Worm (Caenorhabditis elegans) whole organism, L2 larva: ENCODE data around the gene rga-3.

Experiments used
- C34F6.9 ChIP-seq: fragments of 150-350 bp; optimal IDR thresholded peaks from 2 replicates; lab custom pipeline; 2014; ENCODE audit warnings: missing biosample characterization, missing genetic modification characterization
- R02D3.7 ChIP-seq: fragments of 150-350 bp; optimal IDR thresholded peaks from 2 replicates; lab custom pipeline; 2014; ENCODE audit warnings: missing biosample characterization, missing genetic modification characterization
- ZK546.5 ChIP-seq: sonication (generic microtip); optimal IDR thresholded peaks from 2 replicates; lab custom pipeline; 2017; ENCODE audit warnings: missing biosample characterization, missing genetic modification characterization
- alr-1 ChIP-seq: fragments of 150-350 bp; optimal IDR thresholded peaks from 2 replicates; lab custom pipeline; 2014; ENCODE audit warnings: missing biosample characterization, missing genetic modification characterization
- aly-2 ChIP-seq: fragments of 150-350 bp; optimal IDR thresholded peaks from 2 replicates; lab custom pipeline; 2014; ENCODE audit warnings: missing biosample characterization, missing genetic modification characterization
- blmp-1 ChIP-seq: sonication (generic microtip); optimal IDR thresholded peaks from 2 replicates; lab custom pipeline; 2017; ENCODE audit warnings: missing genetic modification characterization, mild to moderate bottlenecking, missing compliant biosample characterization, antibody characterized with exemption, moderate library complexity; ENCODE audit not compliant: insufficient read depth
- ceh-16 ChIP-seq: fragments of 150-350 bp; optimal IDR thresholded peaks from 2 replicates; lab custom pipeline; 2014; ENCODE audit warnings: missing biosample characterization, missing genetic modification characterization
- ceh-82 ChIP-seq: fragments of 150-350 bp; optimal IDR thresholded peaks from 2 replicates; lab custom pipeline; 2014; ENCODE audit warnings: missing biosample characterization, missing genetic modification characterization
- crh-2 ChIP-seq: sonication (generic microtip); optimal IDR thresholded peaks from 2 replicates; lab custom pipeline; 2017; ENCODE audit warnings: missing biosample characterization, missing genetic modification characterization
- dmd-4 ChIP-seq: sonication (generic microtip); optimal IDR thresholded peaks from 2 replicates; lab custom pipeline; 2017; ENCODE audit warnings: missing biosample characterization, missing genetic modification characterization
- egl-27 ChIP-seq: sonication (generic microtip); optimal IDR thresholded peaks from 3 replicates; lab custom pipeline; 2017; ENCODE audit warnings: missing biosample characterization, missing genetic modification reagents, missing genetic modification characterization
- elt-1 ChIP-seq: fragments of 150-350 bp; optimal IDR thresholded peaks from 2 replicates; lab custom pipeline; 2014; ENCODE audit warnings: missing biosample characterization, missing genetic modification characterization
- elt-3 ChIP-seq: sonication (generic microtip); optimal IDR thresholded peaks from 2 replicates; lab custom pipeline; 2017; ENCODE audit warnings: missing biosample characterization, missing genetic modification characterization
- gmeb-1 ChIP-seq: fragments of 150-350 bp; optimal IDR thresholded peaks from 2 replicates; lab custom pipeline; 2014; ENCODE audit warnings: missing biosample characterization, missing genetic modification characterization
- lin-11 ChIP-seq: fragments of 150-350 bp; sonication (generic microtip); optimal IDR thresholded peaks from 2 replicates; lab custom pipeline; 2014; ENCODE audit warnings: missing biosample characterization, missing genetic modification characterization, inconsistent platforms, mixed read lengths
- lin-13 ChIP-seq: fragments of 150-350 bp; optimal IDR thresholded peaks from 2 replicates; lab custom pipeline; 2014; ENCODE audit warnings: missing biosample characterization, missing genetic modification reagents, missing genetic modification characterization
- lin-39 ChIP-seq: fragments of 150-350 bp; optimal IDR thresholded peaks from 2 replicates; lab custom pipeline; 2014; ENCODE audit warnings: missing biosample characterization, missing genetic modification reagents, missing genetic modification characterization
- mbf-1 ChIP-seq: sonication (generic microtip); optimal IDR thresholded peaks from 2 replicates; lab custom pipeline; 2017; ENCODE audit warnings: missing biosample characterization, missing genetic modification characterization
- nhr-10 ChIP-seq: sonication (generic microtip); optimal IDR thresholded peaks from 2 replicates; lab custom pipeline; 2017; ENCODE audit warnings: missing biosample characterization, missing genetic modification characterization
- nhr-129 ChIP-seq: fragments of 150-350 bp; optimal IDR thresholded peaks from 2 replicates; lab custom pipeline; 2014; ENCODE audit warnings: missing biosample characterization, missing genetic modification characterization
- nhr-23 ChIP-seq: fragments of 150-350 bp; optimal IDR thresholded peaks from 2 replicates; lab custom pipeline; 2014; ENCODE audit warnings: missing biosample characterization, missing genetic modification reagents, missing genetic modification characterization
- nhr-237 ChIP-seq: fragments of 150-350 bp; optimal IDR thresholded peaks from 2 replicates; lab custom pipeline; 2014; ENCODE audit warnings: missing biosample characterization, missing genetic modification characterization
- nhr-25 ChIP-seq: fragments of 150-350 bp; sonication (generic microtip); optimal IDR thresholded peaks from 3 replicates; lab custom pipeline; 2014; ENCODE audit warnings: missing biosample characterization, missing genetic modification characterization
- nhr-6 ChIP-seq: fragments of 150-350 bp; optimal IDR thresholded peaks from 2 replicates; lab custom pipeline; 2014; ENCODE audit warnings: missing biosample characterization, missing genetic modification characterization
- nhr-77 ChIP-seq: fragments of 150-350 bp; optimal IDR thresholded peaks from 2 replicates; lab custom pipeline; 2014; ENCODE audit warnings: missing biosample characterization, missing genetic modification characterization
- peb-1 ChIP-seq: fragments of 150-350 bp; optimal IDR thresholded peaks from 2 replicates; lab custom pipeline; 2014; ENCODE audit warnings: missing biosample characterization, missing genetic modification characterization
- sem-4 ChIP-seq: fragments of 150-350 bp; optimal IDR thresholded peaks from 2 replicates; lab custom pipeline; 2014; ENCODE audit warnings: missing biosample characterization, missing genetic modification reagents, missing genetic modification characterization
- skn-1 ChIP-seq: sonication (generic microtip); optimal IDR thresholded peaks from 2 replicates; lab custom pipeline; 2017; ENCODE audit warnings: missing biosample characterization, missing genetic modification characterization
- sma-3 ChIP-seq: sonication (generic microtip); optimal IDR thresholded peaks from 2 replicates; lab custom pipeline; 2016; ENCODE audit warnings: missing genetic modification reagents, missing genetic modification characterization, missing compliant biosample characterization
- sma-9 ChIP-seq, 2 experiments: fragments of 150-350 bp in 1 of 2; sonication (generic microtip) in 1 of 2; optimal IDR thresholded peaks; 2 replicates each; lab custom pipeline; 2014 to 2016; ENCODE audit warnings: missing genetic modification characterization in 2 of 2, mild to moderate bottlenecking in 1 of 2, missing biosample characterization in 1 of 2, missing compliant biosample characterization in 1 of 2, missing genetic modification reagents in 1 of 2, moderate library complexity in 1 of 2
- snpc-4 ChIP-seq: fragments of 150-350 bp; optimal IDR thresholded peaks from 2 replicates; lab custom pipeline; 2014; ENCODE audit warnings: missing biosample characterization, missing genetic modification characterization
- unc-55 ChIP-seq: fragments of 150-350 bp; sonication (generic microtip); optimal IDR thresholded peaks from 3 replicates; lab custom pipeline; 2014; ENCODE audit warnings: missing biosample characterization, missing genetic modification reagents, missing genetic modification characterization
- unc-62 ChIP-seq: fragments of 150-350 bp; optimal IDR thresholded peaks from 2 replicates; lab custom pipeline; 2014; ENCODE audit warnings: missing biosample characterization, missing genetic modification reagents, missing genetic modification characterization
- zag-1 ChIP-seq: fragments of 150-350 bp; optimal IDR thresholded peaks from 2 replicates; lab custom pipeline; 2014; ENCODE audit warnings: missing biosample characterization, missing genetic modification characterization
- ztf-1 ChIP-seq: fragments of 200-800 bp; sonication (Bioruptor generic); conservative IDR thresholded peaks from 2 replicates; pipeline ENCODE4 v1.3.6; 2022; ENCODE audit warnings: missing genetic modification characterization, missing compliant biosample characterization
- ztf-11 ChIP-seq: sonication (generic microtip); optimal IDR thresholded peaks from 2 replicates; lab custom pipeline; 2017; ENCODE audit warnings: missing biosample characterization, missing genetic modification characterization
- ztf-4 ChIP-seq: fragments of 150-350 bp; optimal IDR thresholded peaks from 2 replicates; lab custom pipeline; 2014; ENCODE audit warnings: missing biosample characterization, missing genetic modification characterization

Gene rga-3

DNA sequence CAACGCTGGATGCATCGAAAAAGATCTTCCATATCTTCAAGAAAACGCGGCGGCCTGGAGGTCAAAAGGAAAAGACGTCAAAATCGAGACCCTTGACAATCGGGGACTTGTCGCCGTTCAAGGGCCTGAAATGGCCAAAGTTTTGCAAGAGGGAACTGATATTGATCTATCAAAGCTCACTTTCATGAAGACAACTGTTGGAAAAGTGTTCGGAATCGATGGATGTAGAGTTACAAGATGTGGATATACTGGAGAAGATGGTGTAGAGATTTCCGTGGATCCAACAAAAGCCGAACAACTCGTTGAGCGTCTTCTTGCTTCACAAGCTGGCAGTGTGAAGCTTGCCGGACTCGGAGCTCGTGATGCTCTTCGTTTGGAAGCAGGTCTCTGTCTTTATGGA, 4.2 kb upstream of the rga-3 start:
- TF ChIP-seq elt-1 (tag; lab: Kevin White, UChicago) (no peak), nhr-25 (tag; lab: Kevin White, UChicago) (no peak), C34F6.9 (no peak), ZK546.5 (tag; lab: Kevin White, UChicago) (no peak), dmd-4 (no peak), skn-1 (tag; lab: Kevin White, UChicago) (no peak), mbf-1 (tag; lab: Kevin White, UChicago) (no peak), alr-1 (tag; lab: Kevin White, UChicago) (no peak), sma-3 (GFP tag; lab: Kevin White, UChicago) (no peak)

DNA sequence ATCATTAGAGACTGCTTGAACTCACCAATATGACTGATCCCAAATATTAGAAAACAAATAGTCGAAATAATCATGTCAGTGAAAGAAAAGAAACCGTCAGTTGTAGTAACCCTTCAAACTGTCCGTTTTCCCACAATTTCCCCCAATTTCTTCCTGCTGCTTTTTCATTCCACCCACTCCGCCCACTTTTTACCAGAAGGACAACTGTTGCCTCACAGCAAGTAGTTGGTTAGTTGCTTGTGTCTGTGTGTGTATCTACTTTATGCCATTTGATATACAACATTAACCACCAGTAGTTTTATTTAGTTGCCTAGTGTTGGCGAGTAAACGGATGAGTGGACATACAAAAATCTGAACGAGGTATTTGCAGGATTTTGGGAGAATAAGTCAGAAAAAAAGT, 1.2 kb upstream of the rga-3 start, which contains the start of gene K09H11.9:
Gene K09H11.9 (minus strand): TSS at position 101 of the 400 bp plus-strand sequence.
- TF ChIP-seq nhr-77 (tag; lab: Kevin White, UChicago) (no peak), blmp-1 (tag; lab: Kevin White, UChicago) (no peak), nhr-6 (tag; lab: Kevin White, UChicago) (no peak), skn-1 (tag; lab: Kevin White, UChicago) (no peak), elt-3 (tag; lab: Kevin White, UChicago) (no peak), aly-2 (no peak), sma-3 (GFP tag; lab: Kevin White, UChicago) (no peak), snpc-4 (no peak), ceh-16 (tag; lab: Kevin White, UChicago) (no peak), zag-1 (no peak), elt-1 (tag; lab: Kevin White, UChicago) (no peak), alr-1 (tag; lab: Kevin White, UChicago) (no peak), gmeb-1 (tag; lab: Kevin White, UChicago) (no peak), ceh-82 (tag; lab: Kevin White, UChicago) (no peak), ztf-1 (GFP tag; lab: Robert Waterston, UW) (no peak), sma-9 (GFP tag; optimal IDR thresholded peaks at IDR 0.05; lab: Kevin White, UChicago) (no peak), sma-9 (tag; optimal IDR thresholded peaks at IDR 0.05; lab: Kevin White, UChicago) (no peak)

DNA sequence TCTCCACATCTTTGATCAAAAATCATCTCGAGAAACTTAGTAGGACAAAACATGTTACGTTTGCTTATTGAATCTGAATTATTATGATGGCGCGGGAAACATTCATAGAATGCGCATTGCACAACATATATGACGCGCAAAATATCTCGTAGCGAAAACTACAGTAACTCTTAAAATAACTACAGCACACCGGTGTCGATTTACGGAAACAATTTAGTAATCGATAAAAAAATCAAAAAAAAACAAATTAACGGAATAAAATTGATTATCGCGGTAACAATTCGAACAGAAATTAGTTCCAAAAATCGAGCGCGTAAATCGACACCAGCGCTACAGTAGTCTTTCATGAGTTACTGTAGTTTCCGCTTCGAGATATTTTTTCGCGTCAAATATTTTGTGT, 4.4 kb downstream of the rga-3 start:
- TF ChIP-seq nhr-23 (no peak), ztf-4 (no peak), egl-27 (tag; lab: Kevin White, UChicago) (no peak), nhr-237 (no peak), nhr-77 (tag; lab: Kevin White, UChicago) (no peak), unc-55 (GFP tag; lab: Kevin White, UChicago) (no peak), unc-62 (GFP tag; lab: Kevin White, UChicago) (no peak), ceh-82 (tag; lab: Kevin White, UChicago) (no peak)

DNA sequence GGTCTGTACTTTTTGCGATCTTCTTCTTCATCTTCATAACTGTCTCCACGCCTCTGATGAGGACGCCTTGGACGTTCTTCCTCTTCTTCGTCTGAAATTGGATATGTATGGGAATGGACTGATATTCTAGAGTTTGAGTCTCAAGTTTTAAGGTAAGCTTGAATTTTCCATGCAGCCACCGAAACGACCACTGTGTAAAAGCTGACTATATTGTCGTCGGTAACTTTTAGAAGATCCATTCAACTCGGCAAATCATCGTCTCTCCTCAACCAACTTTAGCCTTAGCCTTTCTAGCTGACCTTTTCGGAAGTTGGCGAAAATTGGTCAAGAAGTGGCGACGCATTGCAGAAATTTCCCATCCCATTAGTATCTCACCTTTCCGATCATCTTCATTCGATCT, 6.7 kb downstream of the rga-3 start:
- TF ChIP-seq lin-39 (no peak), aly-2 (no peak), nhr-77 (tag; lab: Kevin White, UChicago) (no peak), R02D3.7 (tag; lab: Kevin White, UChicago) (no peak), zag-1 (no peak), nhr-23 (no peak), ztf-11 (tag; lab: Kevin White, UChicago) (no peak), lin-13 (GFP tag; lab: Kevin White, UChicago) (no peak), sem-4 (no peak), ceh-16 (tag; lab: Kevin White, UChicago) (no peak), sma-9 (GFP tag; optimal IDR thresholded peaks at IDR 0.05; lab: Kevin White, UChicago) (no peak), sma-9 (tag; optimal IDR thresholded peaks at IDR 0.05; lab: Kevin White, UChicago) (no peak), elt-3 (tag; lab: Kevin White, UChicago) (no peak), nhr-25 (tag; lab: Kevin White, UChicago) (no peak), elt-1 (tag; lab: Kevin White, UChicago) (no peak), nhr-129 (tag; lab: Kevin White, UChicago) (no peak), nhr-10 (tag; lab: Kevin White, UChicago) (no peak), skn-1 (tag; lab: Kevin White, UChicago) (no peak), nhr-6 (tag; lab: Kevin White, UChicago) (no peak), ztf-4 (no peak), ztf-1 (GFP tag; lab: Robert Waterston, UW) (no peak)

DNA sequence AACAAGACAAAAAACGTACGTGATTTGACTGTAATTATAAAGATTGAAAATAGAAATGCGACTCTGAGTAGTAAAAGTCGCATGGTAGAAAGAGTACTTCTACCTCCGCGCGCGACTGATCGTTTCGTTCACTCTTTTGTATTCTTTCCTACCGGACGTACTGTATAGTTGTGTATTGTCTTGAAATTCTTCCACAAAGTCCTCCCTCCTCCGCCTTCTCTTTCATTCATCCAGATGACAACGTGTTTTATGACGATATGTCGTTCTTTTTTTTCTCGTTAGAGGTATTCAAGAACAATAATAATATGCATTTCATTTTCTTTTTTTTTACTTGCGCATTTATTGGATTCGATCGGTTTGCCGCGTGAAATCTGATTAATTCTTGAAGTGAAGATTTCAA, 8.8 kb downstream of the rga-3 start, which contains the start of gene K09H11.4:
Gene K09H11.4 (minus strand): TSS at position 101 of the 400 bp plus-strand sequence.
- TF ChIP-seq peb-1 (tag; lab: Kevin White, UChicago) (no peak), lin-11 (tag; lab: Kevin White, UChicago) (no peak), crh-2 (tag; lab: Kevin White, UChicago) (no peak), R02D3.7 (tag; lab: Kevin White, UChicago) (no peak), ceh-82 (tag; lab: Kevin White, UChicago) (no peak)
